Worm (Caenorhabditis elegans) whole organism, early embryonic: ENCODE results near the gene K11D12.6.

Source experiments
- B0310.2 ChIP-seq: sonication (generic microtip); optimal IDR thresholded peaks from 2 replicates; lab custom pipeline; 2016; ENCODE audit warnings: mild to moderate bottlenecking, missing genetic modification characterization, missing compliant biosample characterization
- F13C5.2 ChIP-seq: sonication (generic microtip); optimal IDR thresholded peaks from 2 replicates; lab custom pipeline; 2017; ENCODE audit warnings: mild to moderate bottlenecking, missing genetic modification characterization, inconsistent platforms, missing compliant biosample characterization
- aly-1 ChIP-seq: sonication (generic microtip); optimal IDR thresholded peaks from 2 replicates; lab custom pipeline; 2016; ENCODE audit warnings: missing genetic modification characterization, missing compliant biosample characterization
- ama-1 ChIP-seq: fragments of 150-350 bp; optimal IDR thresholded peaks from 2 replicates; lab custom pipeline; 2014
- ceh-13 ChIP-seq: fragments of 200-800 bp; sonication (Bioruptor generic); optimal IDR thresholded peaks from 2 replicates; lab custom pipeline; 2018; ENCODE audit warnings: mild to moderate bottlenecking, missing genetic modification characterization, missing compliant biosample characterization
- ceh-36 ChIP-seq: sonication (generic microtip); optimal IDR thresholded peaks from 2 replicates; lab custom pipeline; 2016; ENCODE audit warnings: missing genetic modification characterization, inconsistent platforms, missing compliant biosample characterization
- ets-7 ChIP-seq: sonication (generic microtip); optimal IDR thresholded peaks from 2 replicates; lab custom pipeline; 2016; ENCODE audit warnings: missing genotype, missing genetic modification characterization, missing compliant biosample characterization
- flt-1 ChIP-seq: fragments of 200-800 bp; sonication (Bioruptor generic); IDR thresholded peaks from 2 replicates; pipeline ENCODE4 v1.3.6; 2022; ENCODE audit warnings: missing genetic modification characterization, missing compliant biosample characterization
- hmbx-1 ChIP-seq: sonication (generic microtip); optimal IDR thresholded peaks from 2 replicates; lab custom pipeline; 2016; ENCODE audit warnings: mild to moderate bottlenecking, missing genetic modification characterization, missing compliant biosample characterization
- hmg-4 ChIP-seq: fragments of 200-800 bp; sonication (Bioruptor generic); optimal IDR thresholded peaks from 2 replicates; lab custom pipeline; 2018; ENCODE audit warnings: mild to moderate bottlenecking, missing genetic modification characterization, missing compliant biosample characterization
- hnd-1 ChIP-seq: sonication (generic microtip); optimal IDR thresholded peaks from 2 replicates; lab custom pipeline; 2016; ENCODE audit warnings: missing genetic modification characterization, missing compliant biosample characterization
- pes-1 ChIP-seq: fragments of 200-800 bp; sonication (Bioruptor generic); IDR thresholded peaks from 2 replicates; pipeline ENCODE4 v1.3.6; 2022; ENCODE audit warnings: missing genetic modification reagents, missing genetic modification characterization, missing compliant biosample characterization
- scrt-1 ChIP-seq: fragments of 200-800 bp; sonication (Bioruptor generic); IDR thresholded peaks from 2 replicates; pipeline ENCODE4 v1.3.6; 2022; ENCODE audit warnings: missing genetic modification characterization, missing compliant biosample characterization
- sea-1 ChIP-seq: fragments of 200-800 bp; sonication (Bioruptor generic); conservative IDR thresholded peaks from 2 replicates; pipeline ENCODE4 v1.3.6; 2022; ENCODE audit warnings: missing genetic modification characterization, missing compliant biosample characterization
- tbx-11 ChIP-seq: fragments of 200-800 bp; sonication (Bioruptor generic); IDR thresholded peaks from 2 replicates; pipeline ENCODE4 v1.3.6; 2022; ENCODE audit warnings: missing genetic modification characterization, missing compliant biosample characterization
- tbx-37 ChIP-seq: fragments of 200-800 bp; sonication (Bioruptor generic); conservative IDR thresholded peaks from 2 replicates; pipeline ENCODE4 v1.3.6; 2022; ENCODE audit warnings: missing genetic modification reagents, missing genetic modification characterization, missing compliant biosample characterization
- tra-4 ChIP-seq: sonication (generic microtip); optimal IDR thresholded peaks from 2 replicates; lab custom pipeline; 2017; ENCODE audit warnings: missing genetic modification characterization, missing compliant biosample characterization

The K11D12.6 gene

DNA sequence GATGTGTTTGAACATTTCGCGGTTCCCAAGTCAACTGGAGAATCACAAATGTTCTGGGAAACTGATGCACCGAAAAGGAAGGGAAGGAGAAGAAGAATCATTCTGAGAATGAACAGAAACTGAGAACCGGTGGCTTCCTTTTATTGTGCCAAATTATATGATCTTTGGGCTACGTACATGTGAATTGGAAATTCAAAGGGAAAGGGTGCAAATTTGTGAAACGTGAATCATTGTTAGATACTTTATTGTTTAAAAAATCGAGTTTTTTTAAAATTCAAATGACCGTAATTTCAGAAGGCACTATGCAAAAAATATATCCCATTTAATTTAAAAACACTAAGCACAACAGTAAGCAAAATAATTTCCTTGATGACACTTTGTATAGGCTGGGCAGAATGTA is at the start of gene K11D12.6:
Gene K11D12.6 (minus strand): TSS at position 101 of the 400 bp plus-strand sequence.
- TF ChIP-seq hnd-1 (tag; lab: Kevin White, UChicago), result no peak
- no peak for TF ChIP-seq tbx-37
- TF ChIP-seq aly-1, result no peak
- TF ChIP-seq tbx-11 (GFP tag; lab: Robert Waterston, UW), result no peak
- no peak for TF ChIP-seq scrt-1 (GFP tag; lab: Robert Waterston, UW)
- no peak for TF ChIP-seq sea-1 (GFP tag; lab: Robert Waterston, UW)
- no peak for TF ChIP-seq hmg-4 (GFP tag; lab: Kevin White, UChicago)
- TF ChIP-seq ceh-36 (tag; lab: Kevin White, UChicago), result no peak
- no peak for TF ChIP-seq pes-1 (GFP tag; lab: Robert Waterston, UW)
- TF ChIP-seq ama-1 (lab: Kevin White, UChicago), result no peak
- TF ChIP-seq flt-1 (GFP tag; lab: Robert Waterston, UW), result no peak
- TF ChIP-seq tra-4 (tag; lab: Kevin White, UChicago), result no peak
- TF ChIP-seq ceh-13 (GFP tag; lab: Kevin White, UChicago), result no peak
- no peak for TF ChIP-seq ets-7 (tag; lab: Kevin White, UChicago)
- TF ChIP-seq hmbx-1, result no peak
- no peak for TF ChIP-seq F13C5.2 (tag; lab: Kevin White, UChicago)
- no peak for TF ChIP-seq B0310.2 (tag; lab: Kevin White, UChicago)

- TF ChIP-seq hnd-1 (tag; lab: Kevin White, UChicago), result no peak
Measured at ce11 chrV:5080853-5081338, 45.9 kb upstream of the K11D12.6 start, which contains the start of gene Y58A7A.3. Gene Y58A7A.3 (minus strand): TSS chrV:5080903.

DNA sequence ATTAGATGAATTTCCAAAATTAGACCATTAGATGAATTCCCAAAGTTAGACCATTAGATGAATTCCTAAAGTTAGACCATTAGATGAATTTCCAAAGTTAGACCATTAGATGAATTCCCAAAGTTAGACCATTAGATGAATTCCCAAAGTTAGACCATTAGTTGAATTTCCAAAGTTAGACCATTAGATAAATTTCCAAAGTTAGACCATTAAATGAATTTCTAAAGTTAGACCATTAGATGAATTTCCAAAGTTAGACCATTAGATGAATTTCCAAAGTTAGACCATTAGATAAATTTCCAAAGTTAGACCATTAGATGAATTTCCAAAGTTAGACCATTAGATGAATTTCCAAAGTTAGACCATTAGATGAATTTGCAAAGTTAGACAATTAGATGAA is 40.4 kb upstream of the K11D12.6 start:
- TF ChIP-seq sea-1 (GFP tag; lab: Robert Waterston, UW) (peak; percentile 83), tbx-11 (GFP tag; lab: Robert Waterston, UW) (peak; percentile 88), tbx-37 (peak; percentile 81)

DNA sequence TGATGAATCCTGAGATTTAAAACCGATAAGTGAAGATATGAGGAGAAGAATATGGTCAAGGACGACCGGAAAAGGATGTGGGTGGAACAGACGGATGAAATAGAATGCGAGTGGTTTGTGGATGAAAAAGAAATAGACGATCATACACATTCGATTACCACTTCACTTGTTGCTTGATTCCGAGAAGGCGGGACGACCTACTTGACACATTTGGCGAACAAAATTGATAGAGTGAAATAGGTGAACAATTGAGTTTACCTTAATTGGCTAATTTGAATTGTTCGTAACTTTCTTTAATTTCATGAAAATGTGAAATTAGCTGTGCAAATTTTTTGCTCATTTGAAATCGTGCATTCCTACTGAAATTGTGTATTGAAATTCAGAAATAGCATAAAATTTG is 37.1 kb upstream of the K11D12.6 start, which contains the start of gene Y58A7A.2:
Gene Y58A7A.2 (minus strand): TSS at position 101 of the 400 bp plus-strand sequence.
- TF ChIP-seq aly-1, result no peak
- TF ChIP-seq tra-4 (tag; lab: Kevin White, UChicago), result no peak
- TF ChIP-seq sea-1 (GFP tag; lab: Robert Waterston, UW), result no peak
- TF ChIP-seq ceh-36 (tag; lab: Kevin White, UChicago), result no peak
- no peak for TF ChIP-seq hmbx-1
- no peak for TF ChIP-seq B0310.2 (tag; lab: Kevin White, UChicago)
- no peak for TF ChIP-seq tbx-37
- no peak for TF ChIP-seq pes-1 (GFP tag; lab: Robert Waterston, UW)
- TF ChIP-seq F13C5.2 (tag; lab: Kevin White, UChicago), result no peak
- no peak for TF ChIP-seq ama-1 (lab: Kevin White, UChicago)

DNA sequence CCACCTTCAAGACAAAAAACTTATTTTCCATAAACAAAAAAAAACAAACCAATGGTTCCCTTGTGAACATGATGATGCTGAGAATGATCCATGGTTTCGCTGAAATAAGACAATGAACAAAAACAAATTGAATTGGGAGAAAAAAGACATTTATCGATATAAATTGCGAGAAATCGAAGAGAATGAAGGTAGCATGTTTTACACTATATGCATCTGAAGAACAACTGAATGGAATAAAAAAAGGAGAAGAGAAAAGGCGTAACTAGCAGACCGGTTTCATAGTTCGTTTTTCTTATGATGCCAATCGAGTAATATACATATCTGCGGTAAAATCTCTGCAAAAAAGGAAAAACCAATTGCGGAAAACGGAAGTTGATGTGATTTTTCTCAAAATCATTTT is 34.5 kb upstream of the K11D12.6 start, which contains the start of gene Y58A7A.1:
Gene Y58A7A.1 (minus strand): TSS at position 101 of the 400 bp plus-strand sequence.
- TF ChIP-seq ceh-36 (tag; lab: Kevin White, UChicago) (no peak), scrt-1 (GFP tag; lab: Robert Waterston, UW) (no peak), B0310.2 (tag; lab: Kevin White, UChicago) (no peak), aly-1 (no peak), hmbx-1 (no peak)

- TF ChIP-seq ets-7 (tag; lab: Kevin White, UChicago) (no peak), aly-1 (no peak), tra-4 (tag; lab: Kevin White, UChicago) (no peak), pes-1 (GFP tag; lab: Robert Waterston, UW) (no peak), sea-1 (GFP tag; lab: Robert Waterston, UW) (no peak)
Measured at ce11 chrV:5067390-5067789, 32.4 kb upstream of the K11D12.6 start.

DNA sequence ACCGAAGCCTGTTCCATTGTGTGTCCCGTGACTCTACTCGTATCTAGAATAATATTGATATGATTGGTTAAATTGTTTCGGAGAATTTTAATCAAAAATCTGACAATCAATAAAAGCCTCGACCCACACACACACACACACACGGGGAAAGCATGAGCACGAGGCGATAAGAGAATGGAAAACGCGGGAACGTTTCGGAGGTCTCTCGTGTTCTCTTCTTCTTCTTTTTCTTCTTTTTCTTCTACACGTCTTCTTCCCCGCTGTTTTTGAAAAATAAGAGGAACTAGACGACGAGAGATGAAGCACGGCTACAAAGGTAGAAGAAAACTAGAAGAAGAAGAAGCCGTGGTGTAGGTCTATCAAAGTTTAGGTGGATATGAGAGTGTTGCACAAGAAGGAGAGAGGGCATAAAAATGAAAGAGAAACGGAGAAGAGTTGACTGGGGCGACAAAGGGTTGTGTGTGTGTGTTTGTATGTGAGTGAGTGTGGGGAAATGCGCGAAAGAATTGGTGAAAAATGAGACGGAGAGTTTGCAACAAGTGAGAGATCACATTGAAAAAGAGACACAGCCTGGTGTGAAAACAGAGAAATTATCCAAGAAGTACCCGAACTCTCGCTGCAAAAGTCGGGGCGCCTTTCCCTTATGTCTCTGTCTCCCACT is 29.9 kb upstream of the K11D12.6 start, which contains the start of gene mlk-1:
Gene mlk-1 (minus strand): TSS at position 51 of the 661 bp plus-strand sequence.
- TF ChIP-seq F13C5.2 (tag; lab: Kevin White, UChicago), result peak; percentile 12
- TF ChIP-seq flt-1 (GFP tag; lab: Robert Waterston, UW), result no peak

- no peak for TF ChIP-seq tbx-11 (GFP tag; lab: Robert Waterston, UW)
- TF ChIP-seq tbx-37, result no peak
- no peak for TF ChIP-seq flt-1 (GFP tag; lab: Robert Waterston, UW)
- TF ChIP-seq ets-7 (tag; lab: Kevin White, UChicago), result no peak
- TF ChIP-seq ceh-36 (tag; lab: Kevin White, UChicago), result no peak
- TF ChIP-seq ama-1 (lab: Kevin White, UChicago), result no peak
- no peak for TF ChIP-seq aly-1
- no peak for TF ChIP-seq F13C5.2 (tag; lab: Kevin White, UChicago)
- TF ChIP-seq hmbx-1, result no peak
Measured at ce11 chrV:5053335-5053734, 18.4 kb upstream of the K11D12.6 start, which contains the start of gene cwp-4. Gene cwp-4 (plus strand): TSS chrV:5053635.

DNA sequence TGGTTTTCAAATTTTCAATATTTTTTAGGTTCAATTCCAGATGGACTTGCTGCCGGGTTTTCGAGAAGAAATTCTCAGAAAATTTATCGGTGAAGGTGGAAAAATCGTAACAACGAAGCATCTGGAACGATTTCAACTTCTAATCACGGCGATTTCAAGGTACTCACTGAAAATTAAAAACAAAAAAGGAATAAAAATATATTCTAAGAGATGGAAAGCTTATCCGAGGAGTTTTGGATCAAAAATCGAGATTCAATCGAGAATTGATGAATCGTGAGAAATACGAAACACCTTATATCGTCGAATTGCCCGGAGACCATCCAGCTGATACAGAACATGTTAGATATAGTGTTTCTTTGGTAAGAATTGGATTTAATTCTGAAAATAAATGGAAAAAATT is 17.3 kb upstream of the K11D12.6 start, which contains the start of gene K11D12.12:
Gene K11D12.12 (plus strand): TSS at position 29 of the 400 bp plus-strand sequence.
- TF ChIP-seq flt-1 (GFP tag; lab: Robert Waterston, UW) (no peak), ceh-36 (tag; lab: Kevin White, UChicago) (no peak), tbx-11 (GFP tag; lab: Robert Waterston, UW) (no peak), sea-1 (GFP tag; lab: Robert Waterston, UW) (no peak), tbx-37 (no peak), hmbx-1 (no peak), scrt-1 (GFP tag; lab: Robert Waterston, UW) (no peak), ama-1 (lab: Kevin White, UChicago) (no peak), ets-7 (tag; lab: Kevin White, UChicago) (no peak), ceh-13 (GFP tag; lab: Kevin White, UChicago) (no peak), tra-4 (tag; lab: Kevin White, UChicago) (no peak), hnd-1 (tag; lab: Kevin White, UChicago) (no peak), hmg-4 (GFP tag; lab: Kevin White, UChicago) (no peak), F13C5.2 (tag; lab: Kevin White, UChicago) (no peak), pes-1 (GFP tag; lab: Robert Waterston, UW) (no peak), B0310.2 (tag; lab: Kevin White, UChicago) (no peak), aly-1 (no peak)
